Fruit fly (Drosophila melanogaster) whole organism, prepupa: ENCODE results near the gene Dnaaf5.

ENCODE experiments used
- Blimp-1 ChIP-seq: fragments of 200-800 bp; sonication (Bioruptor generic); optimal IDR thresholded peaks from 3 replicates; lab custom pipeline; 2017; ENCODE audit warnings: missing biosample characterization, missing genetic modification characterization, mild to moderate bottlenecking, moderate library complexity, missing genetic modification reagents
- CG10669 ChIP-seq: fragments of 200-800 bp; sonication (Bioruptor generic); optimal IDR thresholded peaks from 3 replicates; lab custom pipeline; 2018; ENCODE audit warnings: missing biosample characterization, mild to moderate bottlenecking, missing genetic modification characterization, moderate library complexity
- CG11762 ChIP-seq: fragments of 200-800 bp; sonication (Bioruptor generic); optimal IDR thresholded peaks from 3 replicates; lab custom pipeline; 2016; ENCODE audit warnings: missing biosample characterization, missing genetic modification characterization; ENCODE audit not compliant: insufficient read depth
- CG11902 ChIP-seq: fragments of 200-800 bp; sonication (Bioruptor generic); optimal IDR thresholded peaks from 3 replicates; lab custom pipeline; 2016; ENCODE audit warnings: missing biosample characterization, missing genetic modification characterization
- CG15336 ChIP-seq: fragments of 200-800 bp; sonication (Bioruptor generic); IDR thresholded peaks from 2 replicates; pipeline ENCODE4 v1.3.6; 2022; ENCODE audit warnings: missing biosample characterization, missing genetic modification characterization
- CG1621 ChIP-seq: fragments of 200-800 bp; sonication (Bioruptor generic); optimal IDR thresholded peaks from 3 replicates; lab custom pipeline; 2018; ENCODE audit warnings: missing biosample characterization, mild to moderate bottlenecking, missing genetic modification characterization
- CG16779 ChIP-seq: fragments of 200-800 bp; sonication (Bioruptor generic); optimal IDR thresholded peaks from 3 replicates; lab custom pipeline; 2017; ENCODE audit warnings: missing biosample characterization, mild to moderate bottlenecking, missing genetic modification characterization
- CG3032 ChIP-seq: fragments of 200-800 bp; optimal IDR thresholded peaks from 2 replicates; lab custom pipeline; 2019; ENCODE audit warnings: missing biosample characterization, mild to moderate bottlenecking, missing genetic modification characterization, moderate library complexity
- CG34406 ChIP-seq: fragments of 200-800 bp; sonication (Bioruptor generic); optimal IDR thresholded peaks from 3 replicates; lab custom pipeline; 2016; ENCODE audit warnings: missing biosample characterization, missing genetic modification characterization
- CG3919 ChIP-seq: fragments of 200-800 bp; sonication (Bioruptor generic); optimal IDR thresholded peaks from 3 replicates; lab custom pipeline; 2016; ENCODE audit warnings: missing biosample characterization, missing genetic modification characterization
- CG4318 ChIP-seq: fragments of 200-800 bp; sonication (Bioruptor generic); optimal IDR thresholded peaks from 3 replicates; lab custom pipeline; 2017; ENCODE audit warnings: missing biosample characterization, mild to moderate bottlenecking, missing genetic modification characterization
- CG6163 ChIP-seq: fragments of 200-800 bp; sonication (Bioruptor generic); IDR thresholded peaks from 3 replicates; pipeline ENCODE4 v1.3.6; 2022; ENCODE audit warnings: missing biosample characterization, missing genetic modification characterization
- CG6276 ChIP-seq: fragments of 200-800 bp; sonication (Bioruptor generic); optimal IDR thresholded peaks from 2 replicates; lab custom pipeline; 2017; ENCODE audit warnings: missing biosample characterization, mild to moderate bottlenecking, missing genetic modification characterization
- CG6854 ChIP-seq: fragments of 200-800 bp; sonication (Bioruptor generic); optimal IDR thresholded peaks from 2 replicates; lab custom pipeline; 2017; ENCODE audit warnings: missing biosample characterization, mild to moderate bottlenecking, missing genetic modification characterization
- CG8119 ChIP-seq: fragments of 200-800 bp; sonication (Bioruptor generic); IDR thresholded peaks from 3 replicates; pipeline ENCODE4 v1.3.6; 2022; ENCODE audit warnings: missing biosample characterization, missing genetic modification characterization
- CG8632 ChIP-seq: fragments of 200-800 bp; sonication (Bioruptor generic); optimal IDR thresholded peaks from 3 replicates; lab custom pipeline; 2016; ENCODE audit warnings: missing biosample characterization, missing genetic modification characterization
- CG9139 ChIP-seq: fragments of 200-800 bp; sonication (Bioruptor generic); optimal IDR thresholded peaks from 3 replicates; lab custom pipeline; 2017; ENCODE audit warnings: missing biosample characterization, mild to moderate bottlenecking, missing genetic modification characterization
- Eip75B ChIP-seq: fragments of 200-800 bp; sonication (Bioruptor generic); optimal IDR thresholded peaks from 3 replicates; lab custom pipeline; 2016; ENCODE audit warnings: missing biosample characterization, missing genetic modification characterization
- Eip93F ChIP-seq: fragments of 200-800 bp; sonication (Bioruptor generic); optimal IDR thresholded peaks from 2 replicates; lab custom pipeline; 2016; ENCODE audit warnings: missing biosample characterization, mild to moderate bottlenecking, missing genetic modification characterization
- Ets96B ChIP-seq: fragments of 200-800 bp; optimal IDR thresholded peaks from 2 replicates; lab custom pipeline; 2019; ENCODE audit warnings: missing biosample characterization, mild to moderate bottlenecking, missing genetic modification characterization, moderate library complexity
- Gug ChIP-seq: fragments of 200-800 bp; sonication (Bioruptor generic); IDR thresholded peaks from 2 replicates; pipeline ENCODE4 v1.3.6; 2022; ENCODE audit warnings: missing biosample characterization, missing genetic modification characterization
- Hr4 ChIP-seq: fragments of 200-800 bp; sonication (Bioruptor generic); optimal IDR thresholded peaks from 3 replicates; lab custom pipeline; 2016; ENCODE audit warnings: missing biosample characterization, missing genetic modification characterization
- Smox ChIP-seq: fragments of 200-800 bp; sonication (Bioruptor generic); optimal IDR thresholded peaks from 3 replicates; lab custom pipeline; 2016; ENCODE audit warnings: missing biosample characterization, missing genetic modification characterization
- Sox102F ChIP-seq: fragments of 200-800 bp; sonication (Bioruptor generic); optimal IDR thresholded peaks from 2 replicates; lab custom pipeline; 2016; ENCODE audit warnings: missing biosample characterization, mild to moderate bottlenecking, missing genetic modification characterization
- Sox15 ChIP-seq: fragments of 200-800 bp; sonication (Bioruptor generic); optimal IDR thresholded peaks from 3 replicates; lab custom pipeline; 2016; ENCODE audit warnings: missing biosample characterization, missing genetic modification characterization
- cyc ChIP-seq: fragments of 200-800 bp; sonication (Bioruptor generic); optimal IDR thresholded peaks from 3 replicates; lab custom pipeline; 2016; ENCODE audit warnings: missing biosample characterization, missing genetic modification characterization
- dac ChIP-seq: fragments of 200-800 bp; sonication (Bioruptor generic); optimal IDR thresholded peaks from 2 replicates; lab custom pipeline; 2017; ENCODE audit warnings: missing biosample characterization, mild to moderate bottlenecking, missing genetic modification characterization
- dsx ChIP-seq: fragments of 200-800 bp; optimal IDR thresholded peaks from 3 replicates; lab custom pipeline; 2019; ENCODE audit warnings: missing biosample characterization, mild to moderate bottlenecking, missing genetic modification characterization, moderate library complexity; ENCODE audit not compliant: poor library complexity, severe bottlenecking
- eg ChIP-seq: fragments of 200-800 bp; sonication (Bioruptor generic); IDR thresholded peaks from 3 replicates; pipeline ENCODE4 v1.3.6; 2022; ENCODE audit warnings: missing biosample characterization, missing genetic modification characterization
- esn ChIP-seq: fragments of 200-800 bp; sonication (Bioruptor generic); optimal IDR thresholded peaks from 2 replicates; lab custom pipeline; 2016; ENCODE audit warnings: missing biosample characterization, mild to moderate bottlenecking, missing genetic modification characterization, moderate library complexity
- fd85E ChIP-seq: fragments of 200-800 bp; sonication (Bioruptor generic); optimal IDR thresholded peaks from 3 replicates; lab custom pipeline; 2016; ENCODE audit warnings: missing biosample characterization, missing genetic modification characterization
- lz ChIP-seq: fragments of 200-800 bp; sonication (Bioruptor generic); optimal IDR thresholded peaks from 3 replicates; lab custom pipeline; 2016; ENCODE audit warnings: missing biosample characterization, missing genetic modification characterization
- spab ChIP-seq: fragments of 200-800 bp; sonication (Bioruptor generic); optimal IDR thresholded peaks from 2 replicates; lab custom pipeline; 2017; ENCODE audit warnings: missing biosample characterization, mild to moderate bottlenecking, missing genetic modification characterization, missing genetic modification reagents
- ss ChIP-seq, 2 experiments: fragments of 200-800 bp; sonication (Bioruptor generic); optimal IDR thresholded peaks; 2 replicates in 1 of 2; 3 replicates in 1 of 2; lab custom pipeline; 2017 to 2018; ENCODE audit warnings: mild to moderate bottlenecking in 2 of 2, missing biosample characterization in 2 of 2, missing genetic modification characterization in 2 of 2, moderate library complexity in 1 of 2
- vri ChIP-seq: fragments of 200-800 bp; sonication (Bioruptor generic); optimal IDR thresholded peaks from 3 replicates; lab custom pipeline; 2016; ENCODE audit warnings: missing biosample characterization, mild to moderate bottlenecking, missing genetic modification characterization

The Dnaaf5 gene

DNA sequence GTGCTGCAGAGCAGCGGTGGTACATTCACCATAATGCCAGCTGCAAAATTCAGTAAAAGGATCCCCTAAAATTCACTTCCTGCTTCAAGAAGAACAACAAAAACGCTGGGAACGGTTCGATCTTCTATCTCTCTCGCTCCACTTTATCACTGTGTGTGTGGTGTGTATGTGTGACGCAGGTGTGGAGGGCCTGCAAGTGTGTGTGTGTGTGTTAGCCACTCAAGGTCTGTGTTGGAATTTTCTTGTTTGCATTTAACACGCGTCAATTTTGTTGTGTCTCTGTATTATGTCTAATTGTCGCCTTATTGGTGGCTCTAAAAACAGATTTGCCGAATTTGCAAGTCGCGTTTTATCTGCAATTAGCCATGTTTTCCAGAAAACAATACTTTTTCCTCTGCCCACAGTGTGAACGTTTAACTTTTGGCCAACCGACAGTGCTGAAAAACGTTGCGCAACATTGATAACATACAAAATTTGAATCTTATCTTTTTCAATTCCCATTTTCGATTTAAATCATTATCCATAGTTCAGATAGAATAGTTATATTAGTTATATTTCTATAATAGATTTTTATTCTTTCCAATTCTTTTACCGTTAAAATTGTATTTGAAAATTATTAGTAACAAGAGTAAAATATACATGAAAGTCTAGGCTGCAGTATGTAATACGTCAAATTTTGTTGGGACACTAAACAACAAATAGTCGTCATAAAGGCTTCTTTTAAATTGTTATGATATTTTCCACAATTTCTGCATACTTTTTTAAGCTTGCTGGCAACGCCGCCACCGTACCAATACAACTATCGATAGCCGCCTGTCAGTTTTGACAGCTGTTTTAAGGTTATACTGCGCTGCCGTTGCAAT is 35.1 kb downstream of the Dnaaf5 start, which contains the start of the genes Afti and ATPsynE (continued):
- peak; percentile 62 for TF ChIP-seq CG11902 (GFP tag; lab: Kevin White, UChicago)
- TF ChIP-seq fd85E (GFP tag; lab: Kevin White, UChicago), result no peak
- peak; percentile 8 for TF ChIP-seq CG1621 (tag; lab: Kevin White, UChicago)
- no peak for TF ChIP-seq Hr4 (GFP tag; lab: Kevin White, UChicago)
- TF ChIP-seq spab, result no peak
- no peak for TF ChIP-seq CG9139 (GFP tag; lab: Kevin White, UChicago)
- peak; percentile 75 for TF ChIP-seq lz (GFP tag; lab: Kevin White, UChicago)
- peak; percentile 54 for TF ChIP-seq CG8632 (GFP tag; lab: Kevin White, UChicago)
- no peak for TF ChIP-seq Sox102F (GFP tag; lab: Kevin White, UChicago)
- peak; percentile 30 for TF ChIP-seq CG34406 (GFP tag; lab: Kevin White, UChicago)
- TF ChIP-seq esn (GFP tag; lab: Kevin White, UChicago), result peak; percentile 69
- peak; percentile 80 for TF ChIP-seq cyc
- no peak; the same call in 2 of the 3 replicates for TF ChIP-seq eg (GFP tag; lab: Robert Waterston, UW)
- TF ChIP-seq Eip75B (GFP tag; lab: Kevin White, UChicago), result no peak
- TF ChIP-seq CG16779, result no peak
- TF ChIP-seq Eip93F, result no peak
- peak; percentile 44 for TF ChIP-seq CG11762
- no peak for TF ChIP-seq CG3919
- TF ChIP-seq Sox15 (GFP tag; lab: Kevin White, UChicago), result peak; percentile 66
- TF ChIP-seq CG10669 (GFP tag; lab: Kevin White, UChicago), result no peak
- TF ChIP-seq Smox (GFP tag; lab: Kevin White, UChicago), result no peak
- TF ChIP-seq CG6854, result no peak
- no peak for TF ChIP-seq ss (GFP tag; optimal IDR thresholded peaks at IDR 0.05; lab: Kevin White, UChicago)
- TF ChIP-seq CG8119 (GFP tag; lab: Robert Waterston, UW), result no peak
- peak; percentile 69; the same call in 1 of the 3 replicates for TF ChIP-seq CG6163 (GFP tag; lab: Robert Waterston, UW)
- no peak for TF ChIP-seq CG4318 (GFP tag; lab: Kevin White, UChicago)
- TF ChIP-seq dsx (GFP tag; lab: Kevin White, UChicago), result no peak
- TF ChIP-seq CG6276 (GFP tag; lab: Kevin White, UChicago), result no peak
- TF ChIP-seq vri (GFP tag; lab: Kevin White, UChicago), result no peak
- TF ChIP-seq Gug, result peak; percentile 18; the same call in 1 of the 2 replicates
- no peak for TF ChIP-seq dac (GFP tag; lab: Kevin White, UChicago)
- TF ChIP-seq Blimp-1, result no peak

DNA sequence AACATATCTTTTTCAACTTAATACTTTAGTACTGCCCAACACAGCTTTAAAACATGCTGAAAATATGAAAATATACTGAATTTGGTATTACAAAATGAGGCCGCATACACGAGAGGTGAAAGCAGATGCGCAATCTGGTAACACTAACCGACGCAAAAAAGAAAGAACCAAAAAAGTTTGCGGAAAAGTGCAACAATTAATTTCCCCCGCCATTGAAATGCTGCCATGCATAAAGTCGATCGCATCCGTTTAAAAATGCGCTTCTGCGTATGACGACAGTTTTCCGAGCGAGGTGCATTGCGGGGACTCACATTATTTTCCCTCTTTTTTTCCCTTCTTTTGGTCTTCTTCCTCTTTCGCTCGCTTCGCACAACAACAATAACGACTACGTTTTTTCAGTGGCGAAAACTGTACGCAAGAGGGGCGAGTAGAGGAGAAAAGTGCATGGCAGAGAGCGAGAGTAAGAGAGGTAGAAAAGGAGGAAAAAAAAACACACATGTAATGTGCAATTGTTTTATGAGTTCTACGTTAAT is 45.6 kb downstream of the Dnaaf5 start, which contains the start of gene Set8:
Gene Set8 (plus strand): TSS at position 127 of the 533 bp plus-strand sequence.
- TF ChIP-seq Ets96B (peak; percentile 52), CG1621 (tag; lab: Kevin White, UChicago) (peak; percentile 57), CG8119 (GFP tag; lab: Robert Waterston, UW) (peak; percentile 79), esn (GFP tag; lab: Kevin White, UChicago) (peak; percentile 26), CG34406 (GFP tag; lab: Kevin White, UChicago) (no peak), fd85E (GFP tag; lab: Kevin White, UChicago) (peak; percentile 6), CG6163 (GFP tag; lab: Robert Waterston, UW) (peak; percentile 65; the same call in 2 of the 3 replicates), CG8632 (GFP tag; lab: Kevin White, UChicago) (no peak), CG15336 (GFP tag; lab: Robert Waterston, UW) (peak; percentile 75; the same call in 1 of the 2 replicates), CG3032 (tag; lab: Kevin White, UChicago) (peak; percentile 42), CG4318 (GFP tag; lab: Kevin White, UChicago) (no peak), CG6854 (peak; percentile 68)
